Fruit fly (Drosophila melanogaster) whole organism, embryonic: Measurements from ENCODE around the gene Tango9.

ENCODE experiments used
- Abd-B ChIP-seq: fragments of 200-800 bp; sonication (Bioruptor generic); optimal IDR thresholded peaks from 2 replicates; lab custom pipeline; 2018; ENCODE audit warnings: missing biosample characterization, mild to moderate bottlenecking, missing genetic modification characterization, moderate library complexity
- Atf-2 ChIP-seq: fragments of 200-800 bp; sonication (Bioruptor generic); optimal IDR thresholded peaks from 2 replicates; lab custom pipeline; 2016; ENCODE audit warnings: missing biosample characterization, missing genetic modification characterization
- CG11560 ChIP-seq: fragments of 200-800 bp; sonication (Bioruptor generic); IDR thresholded peaks from 3 replicates; pipeline ENCODE4 v1.3.6; 2022; ENCODE audit warnings: missing biosample characterization, missing genetic modification characterization
- CG12219 ChIP-seq: fragments of 200-800 bp; sonication (Bioruptor generic); optimal IDR thresholded peaks from 3 replicates; lab custom pipeline; 2018; ENCODE audit warnings: missing biosample characterization, mild to moderate bottlenecking, missing genetic modification characterization
- CG13296 ChIP-seq: fragments of 200-800 bp; sonication (Bioruptor generic); optimal IDR thresholded peaks from 3 replicates; lab custom pipeline; 2018; ENCODE audit warnings: missing biosample characterization, mild to moderate bottlenecking, missing genetic modification characterization
- CG14965 ChIP-seq: fragments of 200-800 bp; sonication (Bioruptor generic); optimal IDR thresholded peaks from 2 replicates; lab custom pipeline; 2016; ENCODE audit warnings: missing biosample characterization, missing genetic modification characterization, borderline replicate concordance
- CG15073 ChIP-seq: fragments of 200-800 bp; sonication (Bioruptor generic); optimal IDR thresholded peaks from 2 replicates; lab custom pipeline; 2016; ENCODE audit warnings: missing biosample characterization, missing genetic modification characterization
- CG15696 ChIP-seq: fragments of 200-800 bp; sonication (Bioruptor generic); optimal IDR thresholded peaks from 2 replicates; lab custom pipeline; 2019; ENCODE audit warnings: missing biosample characterization, mild to moderate bottlenecking, missing genetic modification characterization, moderate library complexity
- CG17568 ChIP-seq: fragments of 200-800 bp; sonication (Bioruptor generic); optimal IDR thresholded peaks from 2 replicates; lab custom pipeline; 2018; ENCODE audit warnings: missing biosample characterization, mild to moderate bottlenecking, missing genetic modification characterization, moderate library complexity
- CG18262 ChIP-seq: fragments of 200-800 bp; optimal IDR thresholded peaks from 3 replicates; lab custom pipeline; 2019; ENCODE audit warnings: missing biosample characterization, mild to moderate bottlenecking, missing genetic modification characterization, moderate library complexity
- CG34376 ChIP-seq: fragments of 200-800 bp; sonication (Bioruptor generic); optimal IDR thresholded peaks from 2 replicates; lab custom pipeline; 2018; ENCODE audit warnings: missing biosample characterization, mild to moderate bottlenecking, missing genetic modification characterization
- CG3838 ChIP-seq: fragments of 200-800 bp; sonication (Bioruptor generic); optimal IDR thresholded peaks from 3 replicates; lab custom pipeline; 2016; ENCODE audit warnings: missing biosample characterization, missing genetic modification characterization
- CG3995 ChIP-seq: fragments of 200-800 bp; sonication (Bioruptor generic); optimal IDR thresholded peaks from 3 replicates; lab custom pipeline; 2016; ENCODE audit warnings: missing biosample characterization, missing genetic modification characterization
- CG42726 ChIP-seq: fragments of 200-800 bp; sonication (Bioruptor generic); IDR thresholded peaks from 2 replicates; pipeline ENCODE4 v1.3.6; 2022; ENCODE audit warnings: missing biosample characterization, missing genetic modification characterization; ENCODE audit not compliant: partially characterized antibody
- CG6272 ChIP-seq: fragments of 200-800 bp; sonication (Bioruptor generic); IDR thresholded peaks from 2 replicates; pipeline ENCODE4 v1.3.6; 2022; ENCODE audit warnings: missing biosample characterization, missing genetic modification characterization
- CG7372 ChIP-seq: fragments of 200-800 bp; sonication (Bioruptor generic); IDR thresholded peaks from 2 replicates; pipeline ENCODE4 v1.3.6; 2022; ENCODE audit warnings: missing biosample characterization, missing genetic modification characterization
- CG7839 ChIP-seq: fragments of 200-800 bp; sonication (Bioruptor generic); optimal IDR thresholded peaks from 3 replicates; lab custom pipeline; 2018; ENCODE audit warnings: missing biosample characterization, mild to moderate bottlenecking, missing genetic modification characterization, moderate library complexity
- CG8089 ChIP-seq: fragments of 200-800 bp; sonication (Bioruptor generic); optimal IDR thresholded peaks from 3 replicates; lab custom pipeline; 2016; ENCODE audit warnings: missing biosample characterization, missing genetic modification characterization
- CG8924 ChIP-seq: fragments of 200-800 bp; optimal IDR thresholded peaks from 3 replicates; lab custom pipeline; 2019; ENCODE audit warnings: missing biosample characterization, mild to moderate bottlenecking, missing genetic modification characterization, moderate library complexity
- Camta ChIP-seq: fragments of 200-800 bp; sonication (Bioruptor generic); optimal IDR thresholded peaks from 2 replicates; lab custom pipeline; 2016; ENCODE audit warnings: missing biosample characterization, missing genetic modification characterization
- CoRest ChIP-seq: fragments of 200-800 bp; sonication (Bioruptor generic); optimal IDR thresholded peaks from 3 replicates; lab custom pipeline; 2018; ENCODE audit warnings: missing biosample characterization, mild to moderate bottlenecking, missing genetic modification characterization, moderate library complexity
- Dbx ChIP-seq: fragments of 200-800 bp; sonication (Bioruptor generic); IDR thresholded peaks from 3 replicates; pipeline ENCODE4 v1.3.6; 2022; ENCODE audit warnings: missing biosample characterization, missing genetic modification characterization
- HLHmδ ChIP-seq: fragments of 200-800 bp; sonication (Bioruptor generic); optimal IDR thresholded peaks from 2 replicates; lab custom pipeline; 2018; ENCODE audit warnings: missing biosample characterization, mild to moderate bottlenecking, missing genetic modification characterization, moderate library complexity
- HmgD ChIP-seq: fragments of 200-800 bp; sonication (Bioruptor generic); optimal IDR thresholded peaks from 3 replicates; lab custom pipeline; 2016; ENCODE audit warnings: missing biosample characterization, missing genetic modification characterization
- Med ChIP-seq: fragments of 200-800 bp; sonication (Bioruptor generic); peaks from one replicate; lab custom pipeline; 2016; ENCODE audit warnings: missing biosample characterization, missing genetic modification characterization, mild to moderate bottlenecking, inconsistent platforms, moderate library complexity
- NC2α ChIP-seq: fragments of 200-800 bp; sonication (Bioruptor generic); optimal IDR thresholded peaks from 2 replicates; lab custom pipeline; 2016; ENCODE audit warnings: missing biosample characterization, missing genetic modification characterization
- Stat92E ChIP-seq, 3 experiments: fragments of >200 bp in 2 of 3; fragments of 200-800 bp in 1 of 3; sonication (Bioruptor generic) in 1 of 3; optimal IDR thresholded peaks; 2 replicates each; lab custom pipeline; 2017 to 2019; ENCODE audit warnings: missing biosample characterization in 3 of 3, missing genetic modification characterization in 3 of 3, mild to moderate bottlenecking in 1 of 3, moderate library complexity in 1 of 3
- TFAM ChIP-seq: fragments of 200-800 bp; sonication (Bioruptor generic); optimal IDR thresholded peaks from 2 replicates; lab custom pipeline; 2017; ENCODE audit warnings: missing biosample characterization, missing genetic modification characterization, inconsistent platforms
- YL-1 ChIP-seq: fragments of 200-800 bp; sonication (Bioruptor generic); optimal IDR thresholded peaks from 3 replicates; lab custom pipeline; 2017; ENCODE audit warnings: missing biosample characterization, mild to moderate bottlenecking, missing genetic modification characterization
- ci ChIP-seq: fragments of 200-800 bp; sonication (Bioruptor generic); IDR thresholded peaks from 3 replicates; pipeline ENCODE4 v1.3.6; 2022; ENCODE audit warnings: missing biosample characterization, missing genetic modification characterization
- dimm ChIP-seq: fragments of 200-800 bp; sonication (Bioruptor generic); IDR thresholded peaks from 2 replicates; pipeline ENCODE4 v1.3.6; 2022; ENCODE audit warnings: missing biosample characterization, missing genetic modification characterization
- ewg ChIP-seq: fragments of 200-800 bp; sonication (Bioruptor generic); optimal IDR thresholded peaks from 3 replicates; lab custom pipeline; 2017; ENCODE audit warnings: mild to moderate bottlenecking, missing biosample characterization, missing genetic modification reagents, missing genetic modification characterization
- gem ChIP-seq: fragments of 200-800 bp; sonication (Bioruptor generic); optimal IDR thresholded peaks from 2 replicates; lab custom pipeline; 2019; ENCODE audit warnings: missing biosample characterization, mild to moderate bottlenecking, missing genetic modification characterization, moderate library complexity
- grau ChIP-seq: fragments of 200-800 bp; optimal IDR thresholded peaks from 3 replicates; lab custom pipeline; 2019; ENCODE audit warnings: missing biosample characterization, mild to moderate bottlenecking, missing genetic modification characterization, moderate library complexity
- kay ChIP-seq: fragments of 200-800 bp; sonication (Bioruptor generic); optimal IDR thresholded peaks from 2 replicates; lab custom pipeline; 2016; ENCODE audit warnings: missing biosample characterization, missing genetic modification characterization
- lbe ChIP-seq: fragments of 200-800 bp; sonication (Bioruptor generic); optimal IDR thresholded peaks from 2 replicates; lab custom pipeline; 2016; ENCODE audit warnings: missing biosample characterization, mild to moderate bottlenecking, missing genetic modification characterization
- nerfin-1 ChIP-seq: fragments of 200-800 bp; sonication (Bioruptor generic); optimal IDR thresholded peaks from 3 replicates; lab custom pipeline; 2019; ENCODE audit warnings: missing biosample characterization, mild to moderate bottlenecking, missing genetic modification characterization, moderate library complexity
- nom ChIP-seq: fragments of 200-800 bp; sonication (Bioruptor generic); optimal IDR thresholded peaks from 2 replicates; lab custom pipeline; 2017; ENCODE audit warnings: missing biosample characterization, missing genetic modification characterization, mild to moderate bottlenecking, moderate library complexity, missing genetic modification reagents
- onecut ChIP-seq: fragments of 200-800 bp; sonication (Bioruptor generic); IDR thresholded peaks from 2 replicates; pipeline ENCODE4 v1.3.6; 2022; ENCODE audit warnings: missing biosample characterization, missing genetic modification characterization
- phol ChIP-seq: fragments of 200-800 bp; sonication (Bioruptor generic); optimal IDR thresholded peaks from 3 replicates; lab custom pipeline; 2018; ENCODE audit warnings: missing biosample characterization, mild to moderate bottlenecking, missing genetic modification characterization, moderate library complexity
- ro ChIP-seq: fragments of 200-800 bp; sonication (Bioruptor generic); IDR thresholded peaks from 2 replicates; pipeline ENCODE4 v1.3.6; 2022; ENCODE audit warnings: missing biosample characterization, missing genetic modification characterization
- schlank ChIP-seq: fragments of 200-800 bp; sonication (Bioruptor generic); optimal IDR thresholded peaks from 2 replicates; lab custom pipeline; 2018; ENCODE audit warnings: missing biosample characterization, mild to moderate bottlenecking, missing genetic modification characterization
- tin ChIP-seq: fragments of 200-800 bp; sonication (Bioruptor generic); optimal IDR thresholded peaks from 3 replicates; lab custom pipeline; 2016; ENCODE audit warnings: missing biosample characterization, missing genetic modification characterization
- tio ChIP-seq: fragments of 200-800 bp; sonication (Bioruptor generic); optimal IDR thresholded peaks from 2 replicates; lab custom pipeline; 2017; ENCODE audit warnings: missing biosample characterization, missing genetic modification characterization, inconsistent platforms
- tup ChIP-seq: fragments of 200-800 bp; sonication (Bioruptor generic); optimal IDR thresholded peaks from 2 replicates; lab custom pipeline; 2016; ENCODE audit warnings: missing biosample characterization, mild to moderate bottlenecking, missing genetic modification characterization, moderate library complexity
- tx ChIP-seq: fragments of 200-800 bp; sonication (Bioruptor generic); optimal IDR thresholded peaks from 2 replicates; lab custom pipeline; 2016; ENCODE audit warnings: missing biosample characterization, missing genetic modification characterization
- unc-4 ChIP-seq: fragments of 200-800 bp; sonication (Bioruptor generic); IDR thresholded peaks from 2 replicates; pipeline ENCODE4 v1.3.6; 2022; ENCODE audit warnings: missing biosample characterization, missing genetic modification characterization; ENCODE audit not compliant: partially characterized antibody
- wdn ChIP-seq: fragments of 200-800 bp; sonication (Bioruptor generic); IDR thresholded peaks from 2 replicates; pipeline ENCODE4 v1.3.6; 2022; ENCODE audit warnings: missing biosample characterization, missing genetic modification characterization
- wek ChIP-seq: fragments of 200-800 bp; sonication (Bioruptor generic); optimal IDR thresholded peaks from 3 replicates; lab custom pipeline; 2018; ENCODE audit warnings: missing biosample characterization, mild to moderate bottlenecking, missing genetic modification characterization, moderate library complexity
- zen ChIP-seq: fragments of 200-800 bp; sonication (Bioruptor generic); optimal IDR thresholded peaks from 3 replicates; lab custom pipeline; 2018; ENCODE audit warnings: missing biosample characterization, mild to moderate bottlenecking, missing genetic modification characterization, moderate library complexity

Tango9 gene

DNA sequence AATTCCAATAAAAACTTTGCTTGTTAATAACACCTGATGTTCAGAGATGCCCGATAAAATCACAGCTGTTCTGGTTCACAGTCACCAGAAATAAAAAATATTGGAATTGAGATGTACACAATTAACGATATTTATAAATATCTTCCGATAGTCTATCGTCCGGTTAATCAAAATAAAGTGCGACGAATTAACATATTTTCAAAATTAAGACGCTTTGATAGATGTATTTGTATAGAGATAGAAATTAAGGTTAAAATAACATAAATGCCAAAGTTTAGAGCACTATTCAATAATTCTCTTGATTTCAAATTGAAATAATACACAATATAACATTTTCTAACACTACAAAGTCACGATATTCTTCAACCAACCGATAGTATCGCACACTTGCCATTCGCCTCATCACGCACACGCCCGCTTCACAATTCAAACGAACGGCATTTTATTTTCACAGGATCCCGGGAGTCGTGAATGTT lies 11.9 kb downstream of the Tango9 start, which contains the start of the genes CG3281 and aurA (continued):
- TF ChIP-seq Abd-B (GFP tag; lab: Kevin White, UChicago) (peak; percentile 87), CG11560 (tag; lab: Robert Waterston, UW) (peak; percentile 27; the same call in 1 of the 3 replicates), CG13296 (GFP tag; lab: Kevin White, UChicago) (peak; percentile 51), CG15696 (tag; lab: Kevin White, UChicago) (peak; percentile 69), CG3838 (peak; percentile 14), tup (GFP tag; lab: Kevin White, UChicago) (peak; percentile 42), CG7839 (peak; percentile 71), CG6272 (GFP tag; lab: Robert Waterston, UW) (peak; percentile 67), Camta (peak; percentile 69), ewg (GFP tag; lab: Kevin White, UChicago) (peak; percentile 46), CG12219 (GFP tag; lab: Kevin White, UChicago) (no peak), grau (tag; lab: Kevin White, UChicago) (peak; percentile 77), CG8089 (GFP tag; lab: Kevin White, UChicago) (peak; percentile 38), NC2α (peak; percentile 14), Atf-2 (GFP tag; lab: Kevin White, UChicago) (peak; percentile 59), wek (GFP tag; lab: Kevin White, UChicago) (no peak), schlank (tag; lab: Kevin White, UChicago) (peak; percentile 27), HLHmδ (GFP tag; lab: Kevin White, UChicago) (no peak), CoRest (peak; percentile 88), TFAM (GFP tag; lab: Kevin White, UChicago) (no peak), lbe (GFP tag; lab: Kevin White, UChicago) (peak; percentile 62), zen (tag; lab: Kevin White, UChicago) (peak; percentile 75), gem (tag; lab: Kevin White, UChicago) (peak; percentile 78), dimm (GFP tag; lab: Robert Waterston, UW) (no peak), HmgD (GFP tag; lab: Kevin White, UChicago) (peak; percentile 64), unc-4 (GFP tag; lab: Robert Waterston, UW) (peak; percentile 96), onecut (GFP tag; lab: Robert Waterston, UW) (no peak), Dbx (GFP tag; lab: Robert Waterston, UW) (peak; percentile 74; the same call in 2 of the 3 replicates), nom (GFP tag; lab: Kevin White, UChicago) (peak; percentile 14), CG17568 (GFP tag; lab: Kevin White, UChicago) (no peak), Stat92E (GFP tag; optimal IDR thresholded peaks at IDR 0.05; lab: Kevin White, UChicago) (peak in 1 of 3 experiments; percentile 28), phol (tag; lab: Kevin White, UChicago) (peak; percentile 87), CG14965 (GFP tag; lab: Kevin White, UChicago) (no peak), nerfin-1 (tag; lab: Kevin White, UChicago) (peak; percentile 65), ro (GFP tag; lab: Robert Waterston, UW) (no peak), ci (GFP tag; lab: Robert Waterston, UW) (peak; percentile 34; the same call in 1 of the 3 replicates), tin (GFP tag; lab: Kevin White, UChicago) (peak; percentile 81), CG8924 (tag; lab: Kevin White, UChicago) (peak; percentile 71), tx (GFP tag; lab: Kevin White, UChicago) (peak; percentile 73), YL-1 (GFP tag; lab: Kevin White, UChicago) (peak; percentile 68), CG15073 (GFP tag; lab: Kevin White, UChicago) (no peak), CG42726 (peak; percentile 84), Med (GFP tag; lab: Kevin White, UChicago) (peak; percentile 94), CG34376 (GFP tag; lab: Kevin White, UChicago) (peak; percentile 72), kay (GFP tag; lab: Kevin White, UChicago) (peak; percentile 64), CG7372 (peak; percentile 58), CG3995 (GFP tag; lab: Kevin White, UChicago) (peak; percentile 99), tio (GFP tag; lab: Kevin White, UChicago) (no peak), CG18262 (peak; percentile 73), wdn (GFP tag; lab: Robert Waterston, UW) (0 out of 2 replicates have a peak, but pooled peaks have one; percentile 46)
